Fruit fly (Drosophila melanogaster) whole organism, adult: ENCODE measurements around the gene CG6231.

ENCODE experiments used
- CG12768 ChIP-seq: fragments of 200-800 bp; sonication (Bioruptor generic); optimal IDR thresholded peaks from 2 replicates; lab custom pipeline; 2017; ENCODE audit warnings: missing biosample characterization, missing genetic modification characterization, mild to moderate bottlenecking, moderate library complexity, missing genetic modification reagents
- kay ChIP-seq: fragments of 200-800 bp; sonication (Bioruptor generic); peaks from one replicate; lab custom pipeline; 2016; ENCODE audit warnings: missing biosample characterization, missing genetic modification characterization, borderline replicate concordance
- tj ChIP-seq: fragments of 200-800 bp; sonication (Bioruptor generic); optimal IDR thresholded peaks from 3 replicates; lab custom pipeline; 2017; ENCODE audit warnings: missing biosample characterization, mild to moderate bottlenecking, missing genetic modification characterization, moderate library complexity

DNA sequence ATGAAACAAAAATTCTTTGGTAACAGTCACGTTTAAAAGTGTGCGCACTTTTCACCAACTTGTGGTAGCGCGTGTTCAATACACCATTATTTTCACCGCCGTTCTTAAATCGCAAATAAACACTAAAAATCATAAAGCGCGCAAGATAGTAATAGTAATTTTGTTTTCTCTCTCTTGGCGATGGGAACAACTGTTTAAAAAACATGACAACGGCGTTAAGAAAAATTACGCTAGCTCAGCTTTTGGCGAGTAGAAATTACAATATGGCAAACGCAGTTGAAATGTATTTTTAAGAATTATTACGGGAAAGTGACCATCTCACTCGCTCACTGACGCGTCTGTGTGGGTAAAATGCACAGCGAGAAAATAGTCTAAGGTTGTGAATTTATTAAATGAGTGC lies 62.9 kb downstream of the CG6231 start:
- TF ChIP-seq kay (GFP tag; lab: Kevin White, UChicago) (no peak), tj (GFP tag; lab: Kevin White, UChicago) (peak; percentile 68), CG12768 (no peak)
